Worm (Caenorhabditis elegans): ENCODE data around the gene F59E12.9.

- TF ChIP-seq mep-1 (tag; optimal IDR thresholded peaks at IDR 0.05) (no peak), nhr-28 (tag; optimal IDR thresholded peaks at IDR 0.05) (no peak), ceh-39 (tag; optimal IDR thresholded peaks at IDR 0.05) (no peak), lsy-2 (tag; optimal IDR thresholded peaks at IDR 0.05) (no peak), nhr-12 (tag; optimal IDR thresholded peaks at IDR 0.05) (no peak), ceh-83 (GFP tag; optimal IDR thresholded peaks at IDR 0.05) (no peak)
These were observed 55.3 kb downstream of the F59E12.9 start for ce11 chrII:5591558-5591957.

Measured in whole organism, mixed stage, embryonic.